Fruit fly (Drosophila melanogaster): ENCODE results near the gene rdgB.

The rdgB gene

dm6 chrX:13783534-13783949 is 21.0 kb downstream of the rdgB start, which contains the start of gene inaE (continued):
- TF ChIP-seq Opbp (GFP tag; IDR thresholded peaks at IDR 0.05; ENCODE audit: partially characterized antibody) = peak; percentile 77; the same call in 2 of the 3 replicates
- no peak for TF ChIP-seq CG4282 (GFP tag; optimal IDR thresholded peaks at IDR 0.05)
- TF ChIP-seq CG3281 (GFP tag; optimal IDR thresholded peaks at IDR 0.05) = no peak
- TF ChIP-seq Sry-β (GFP tag; optimal IDR thresholded peaks at IDR 0.05) = no peak
- TF ChIP-seq unpg (GFP tag; optimal IDR thresholded peaks at IDR 0.05) = no peak
- TF ChIP-seq zen (tag; optimal IDR thresholded peaks at IDR 0.05) = no peak
- TF ChIP-seq fd3F (GFP tag; optimal IDR thresholded peaks at IDR 0.05) = no peak
- no peak for TF ChIP-seq tap (tag; optimal IDR thresholded peaks at IDR 0.05)
- no peak for TF ChIP-seq CG17568 (GFP tag; optimal IDR thresholded peaks at IDR 0.05)
- TF ChIP-seq Ets65A (GFP tag) = peak; percentile 58
- peak; percentile 38 for TF ChIP-seq Hand (GFP tag; optimal IDR thresholded peaks at IDR 0.05)
- TF ChIP-seq NFAT (GFP tag; IDR thresholded peaks at IDR 0.05) = no peak
- TF ChIP-seq CG13894 (tag; optimal IDR thresholded peaks at IDR 0.05) = no peak
- peak; percentile 73 for TF ChIP-seq nerfin-2 (GFP tag; IDR thresholded peaks at IDR 0.05; ENCODE audit: partially characterized antibody)
- TF ChIP-seq salm (tag; optimal IDR thresholded peaks at IDR 0.05) = no peak
- TF ChIP-seq CG11085 (GFP tag; IDR thresholded peaks at IDR 0.05) = no peak
- no peak for TF ChIP-seq ken (GFP tag; IDR thresholded peaks at IDR 0.05)
- TF ChIP-seq chinmo (GFP tag; IDR thresholded peaks at IDR 0.05; ENCODE audit: partially characterized antibody) = 0 out of 4 replicates have a peak, but pooled peaks have one; percentile 63
- TF ChIP-seq Dip2 (GFP tag; IDR thresholded peaks at IDR 0.05) = no peak
- no peak for TF ChIP-seq D19B (GFP tag; optimal IDR thresholded peaks at IDR 0.05)
- peak; percentile 74 for TF ChIP-seq pzg (GFP tag; optimal IDR thresholded peaks at IDR 0.05)
- peak; percentile 83 for TF ChIP-seq Myb (GFP tag; optimal IDR thresholded peaks at IDR 0.05)
- no peak for TF ChIP-seq wdn (GFP tag; IDR thresholded peaks at IDR 0.05)
- peak; percentile 26 for TF ChIP-seq phol (tag; optimal IDR thresholded peaks at IDR 0.05)
- no peak for TF ChIP-seq Hsf (GFP tag; optimal IDR thresholded peaks at IDR 0.05)
- 0 out of 3 replicates have a peak, but pooled peaks have one; percentile 35 for TF ChIP-seq CG14860 (GFP tag; IDR thresholded peaks at IDR 0.05; ENCODE audit: partially characterized antibody)

dm6 chrX:13783958-13784907 is 21.7 kb downstream of the rdgB start:
- TF ChIP-seq hth (optimal IDR thresholded peaks at IDR 0.05) (no peak), Aef1 (GFP tag; IDR thresholded peaks at IDR 0.05) (peak; percentile 31; the same call in 1 of the 3 replicates), CG13123 (GFP tag; optimal IDR thresholded peaks at IDR 0.05) (no peak), CG15011 (GFP tag; optimal IDR thresholded peaks at IDR 0.05) (peak; percentile 10), tap (tag; optimal IDR thresholded peaks at IDR 0.05) (peak; percentile 18), bab2 (GFP tag; optimal IDR thresholded peaks at IDR 0.05) (no peak), MESR4 (GFP tag; optimal IDR thresholded peaks at IDR 0.05) (no peak), otp (GFP tag; IDR thresholded peaks at IDR 0.05) (no peak), Trl (optimal IDR thresholded peaks at IDR 0.05) (peak; percentile 49 to 63), Trl (GFP tag; optimal IDR thresholded peaks at IDR 0.05) (no peak), CG3726 (GFP tag; IDR thresholded peaks at IDR 0.05) (no peak), CG4424 (GFP tag; optimal IDR thresholded peaks at IDR 0.05) (peak; percentile 59), CG10959 (GFP tag; IDR thresholded peaks at IDR 0.05) (0 out of 2 replicates have a peak, but pooled peaks have one; percentile 39), lab (GFP tag; optimal IDR thresholded peaks at IDR 0.05) (peak; percentile 68), HHEX (GFP tag; optimal IDR thresholded peaks at IDR 0.05) (peak; percentile 15), CG31388 (GFP tag; optimal IDR thresholded peaks at IDR 0.05) (no peak), CG17612 (GFP tag; IDR thresholded peaks at IDR 0.05) (no peak), CG13287 (GFP tag; IDR thresholded peaks at IDR 0.05; ENCODE audit: partially characterized antibody) (no peak), CG9817 (tag; optimal IDR thresholded peaks at IDR 0.05) (peak; percentile 38), Asciz (GFP tag; optimal IDR thresholded peaks at IDR 0.05) (peak; percentile 61), Sox102F (GFP tag; optimal IDR thresholded peaks at IDR 0.05) (peak; percentile 76), salm (tag; optimal IDR thresholded peaks at IDR 0.05) (peak; percentile 13), Sry-β (GFP tag; optimal IDR thresholded peaks at IDR 0.05) (no peak), CHES-1-like (GFP tag; optimal IDR thresholded peaks at IDR 0.05) (no peak), HLHmδ (GFP tag; optimal IDR thresholded peaks at IDR 0.05) (no peak)
